Fruit fly (Drosophila melanogaster) whole organism, prepupa: ENCODE measurements around the gene Tpst.
A peak's percentile ranks its signal among the peaks of the same experiment; 100 is the strongest.

Source experiments
- Blimp-1 ChIP-seq: fragments of 200-800 bp; sonication (Bioruptor generic); optimal IDR thresholded peaks from 3 replicates; lab custom pipeline; 2017; ENCODE audit warnings: missing biosample characterization, missing genetic modification characterization, mild to moderate bottlenecking, moderate library complexity, missing genetic modification reagents
- CG10669 ChIP-seq: fragments of 200-800 bp; sonication (Bioruptor generic); optimal IDR thresholded peaks from 3 replicates; lab custom pipeline; 2018; ENCODE audit warnings: missing biosample characterization, mild to moderate bottlenecking, missing genetic modification characterization, moderate library complexity
- CG11294 ChIP-seq: fragments of 200-800 bp; sonication (Bioruptor generic); IDR thresholded peaks from 2 replicates; pipeline ENCODE4 v1.3.6; 2022; ENCODE audit warnings: missing biosample characterization, missing genetic modification characterization
- CG11762 ChIP-seq: fragments of 200-800 bp; sonication (Bioruptor generic); optimal IDR thresholded peaks from 3 replicates; lab custom pipeline; 2016; ENCODE audit warnings: missing biosample characterization, missing genetic modification characterization; ENCODE audit not compliant: insufficient read depth
- CG15336 ChIP-seq: fragments of 200-800 bp; sonication (Bioruptor generic); IDR thresholded peaks from 2 replicates; pipeline ENCODE4 v1.3.6; 2022; ENCODE audit warnings: missing biosample characterization, missing genetic modification characterization
- CG1621 ChIP-seq: fragments of 200-800 bp; sonication (Bioruptor generic); optimal IDR thresholded peaks from 3 replicates; lab custom pipeline; 2018; ENCODE audit warnings: missing biosample characterization, mild to moderate bottlenecking, missing genetic modification characterization
- CG3032 ChIP-seq: fragments of 200-800 bp; optimal IDR thresholded peaks from 2 replicates; lab custom pipeline; 2019; ENCODE audit warnings: missing biosample characterization, mild to moderate bottlenecking, missing genetic modification characterization, moderate library complexity
- CG3919 ChIP-seq: fragments of 200-800 bp; sonication (Bioruptor generic); optimal IDR thresholded peaks from 3 replicates; lab custom pipeline; 2016; ENCODE audit warnings: missing biosample characterization, missing genetic modification characterization
- CG4318 ChIP-seq: fragments of 200-800 bp; sonication (Bioruptor generic); optimal IDR thresholded peaks from 3 replicates; lab custom pipeline; 2017; ENCODE audit warnings: missing biosample characterization, mild to moderate bottlenecking, missing genetic modification characterization
- CG6276 ChIP-seq: fragments of 200-800 bp; sonication (Bioruptor generic); optimal IDR thresholded peaks from 2 replicates; lab custom pipeline; 2017; ENCODE audit warnings: missing biosample characterization, mild to moderate bottlenecking, missing genetic modification characterization
- CG6792 ChIP-seq: fragments of 200-800 bp; sonication (Bioruptor generic); optimal IDR thresholded peaks from 3 replicates; lab custom pipeline; 2016; ENCODE audit warnings: missing biosample characterization, missing genetic modification characterization
- CG6808 ChIP-seq: fragments of 200-800 bp; sonication (Bioruptor generic); optimal IDR thresholded peaks from 3 replicates; lab custom pipeline; 2017; ENCODE audit warnings: missing biosample characterization, missing genetic modification characterization, mild to moderate bottlenecking, moderate library complexity, missing genetic modification reagents
- CG6854 ChIP-seq: fragments of 200-800 bp; sonication (Bioruptor generic); optimal IDR thresholded peaks from 2 replicates; lab custom pipeline; 2017; ENCODE audit warnings: missing biosample characterization, mild to moderate bottlenecking, missing genetic modification characterization
- CG7368 ChIP-seq: fragments of 200-800 bp; sonication (Bioruptor generic); optimal IDR thresholded peaks from 3 replicates; lab custom pipeline; 2016; ENCODE audit warnings: missing biosample characterization, missing genetic modification characterization
- CG8119 ChIP-seq: fragments of 200-800 bp; sonication (Bioruptor generic); IDR thresholded peaks from 3 replicates; pipeline ENCODE4 v1.3.6; 2022; ENCODE audit warnings: missing biosample characterization, missing genetic modification characterization
- CG8319 ChIP-seq: fragments of 200-800 bp; sonication (Bioruptor generic); optimal IDR thresholded peaks from 3 replicates; lab custom pipeline; 2016; ENCODE audit warnings: missing biosample characterization, missing genetic modification characterization
- CG8632 ChIP-seq: fragments of 200-800 bp; sonication (Bioruptor generic); optimal IDR thresholded peaks from 3 replicates; lab custom pipeline; 2016; ENCODE audit warnings: missing biosample characterization, missing genetic modification characterization
- Eip75B ChIP-seq: fragments of 200-800 bp; sonication (Bioruptor generic); optimal IDR thresholded peaks from 3 replicates; lab custom pipeline; 2016; ENCODE audit warnings: missing biosample characterization, missing genetic modification characterization
- Eip78C ChIP-seq: fragments of 200-800 bp; sonication (Bioruptor generic); peaks from one replicate; lab custom pipeline; 2016; ENCODE audit warnings: missing biosample characterization, missing genetic modification characterization
- Eip93F ChIP-seq: fragments of 200-800 bp; sonication (Bioruptor generic); optimal IDR thresholded peaks from 2 replicates; lab custom pipeline; 2016; ENCODE audit warnings: missing biosample characterization, mild to moderate bottlenecking, missing genetic modification characterization
- Ets96B ChIP-seq: fragments of 200-800 bp; optimal IDR thresholded peaks from 2 replicates; lab custom pipeline; 2019; ENCODE audit warnings: missing biosample characterization, mild to moderate bottlenecking, missing genetic modification characterization, moderate library complexity
- Gug ChIP-seq: fragments of 200-800 bp; sonication (Bioruptor generic); IDR thresholded peaks from 2 replicates; pipeline ENCODE4 v1.3.6; 2022; ENCODE audit warnings: missing biosample characterization, missing genetic modification characterization
- Hr38 ChIP-seq: sonication (Bioruptor generic); optimal IDR thresholded peaks from 2 replicates; lab custom pipeline; 2016; ENCODE audit warnings: missing biosample characterization, missing genetic modification characterization
- Hr39 ChIP-seq: fragments of 200-800 bp; sonication (Bioruptor generic); optimal IDR thresholded peaks from 2 replicates; lab custom pipeline; 2016; ENCODE audit warnings: missing biosample characterization, missing genetic modification characterization
- Lpt ChIP-seq: fragments of 200-800 bp; sonication (Bioruptor generic); optimal IDR thresholded peaks from 3 replicates; lab custom pipeline; 2016; ENCODE audit warnings: missing biosample characterization, missing genetic modification characterization
- Met ChIP-seq: fragments of 200-800 bp; sonication (Bioruptor generic); optimal IDR thresholded peaks from 3 replicates; lab custom pipeline; 2016; ENCODE audit warnings: missing biosample characterization, missing genetic modification characterization
- Smox ChIP-seq: fragments of 200-800 bp; sonication (Bioruptor generic); optimal IDR thresholded peaks from 3 replicates; lab custom pipeline; 2016; ENCODE audit warnings: missing biosample characterization, missing genetic modification characterization
- Sox102F ChIP-seq: fragments of 200-800 bp; sonication (Bioruptor generic); optimal IDR thresholded peaks from 2 replicates; lab custom pipeline; 2016; ENCODE audit warnings: missing biosample characterization, mild to moderate bottlenecking, missing genetic modification characterization
- Sox14 ChIP-seq: fragments of 200-800 bp; sonication (Bioruptor generic); optimal IDR thresholded peaks from 3 replicates; lab custom pipeline; 2016; ENCODE audit warnings: missing biosample characterization, missing genetic modification characterization
- Sox15 ChIP-seq: fragments of 200-800 bp; sonication (Bioruptor generic); optimal IDR thresholded peaks from 3 replicates; lab custom pipeline; 2016; ENCODE audit warnings: missing biosample characterization, missing genetic modification characterization
- achi ChIP-seq: fragments of 200-800 bp; sonication (Bioruptor generic); optimal IDR thresholded peaks from 3 replicates; lab custom pipeline; 2016; ENCODE audit warnings: missing biosample characterization, missing genetic modification characterization
- acj6 ChIP-seq: fragments of 200-800 bp; sonication (Bioruptor generic); optimal IDR thresholded peaks from 3 replicates; lab custom pipeline; 2016; ENCODE audit warnings: missing biosample characterization, missing genetic modification characterization
- cyc ChIP-seq: fragments of 200-800 bp; sonication (Bioruptor generic); optimal IDR thresholded peaks from 3 replicates; lab custom pipeline; 2016; ENCODE audit warnings: missing biosample characterization, missing genetic modification characterization
- dac ChIP-seq: fragments of 200-800 bp; sonication (Bioruptor generic); optimal IDR thresholded peaks from 2 replicates; lab custom pipeline; 2017; ENCODE audit warnings: missing biosample characterization, mild to moderate bottlenecking, missing genetic modification characterization
- dsx ChIP-seq: fragments of 200-800 bp; optimal IDR thresholded peaks from 3 replicates; lab custom pipeline; 2019; ENCODE audit warnings: missing biosample characterization, mild to moderate bottlenecking, missing genetic modification characterization, moderate library complexity; ENCODE audit not compliant: poor library complexity, severe bottlenecking
- eg ChIP-seq: fragments of 200-800 bp; sonication (Bioruptor generic); IDR thresholded peaks from 3 replicates; pipeline ENCODE4 v1.3.6; 2022; ENCODE audit warnings: missing biosample characterization, missing genetic modification characterization
- esn ChIP-seq: fragments of 200-800 bp; sonication (Bioruptor generic); optimal IDR thresholded peaks from 2 replicates; lab custom pipeline; 2016; ENCODE audit warnings: missing biosample characterization, mild to moderate bottlenecking, missing genetic modification characterization, moderate library complexity
- fd59A ChIP-seq: fragments of 200-800 bp; sonication (Bioruptor generic); optimal IDR thresholded peaks from 2 replicates; lab custom pipeline; 2017; ENCODE audit warnings: missing biosample characterization, mild to moderate bottlenecking, missing genetic modification characterization, missing genetic modification reagents
- fkh ChIP-seq: fragments of 200-800 bp; sonication (Bioruptor generic); optimal IDR thresholded peaks from 3 replicates; lab custom pipeline; 2017; ENCODE audit warnings: missing biosample characterization, mild to moderate bottlenecking, missing genetic modification characterization, moderate library complexity
- lz ChIP-seq: fragments of 200-800 bp; sonication (Bioruptor generic); optimal IDR thresholded peaks from 3 replicates; lab custom pipeline; 2016; ENCODE audit warnings: missing biosample characterization, missing genetic modification characterization
- pdm3 ChIP-seq: fragments of 200-800 bp; sonication (Bioruptor generic); optimal IDR thresholded peaks from 3 replicates; lab custom pipeline; 2016; ENCODE audit warnings: missing biosample characterization, missing genetic modification characterization
- salr ChIP-seq, 2 experiments: fragments of 200-800 bp; sonication (Bioruptor generic); optimal IDR thresholded peaks; 3 replicates each; lab custom pipeline; 2016 to 2018; ENCODE audit warnings: missing biosample characterization in 2 of 2, missing genetic modification characterization in 2 of 2, mild to moderate bottlenecking in 1 of 2
- spab ChIP-seq: fragments of 200-800 bp; sonication (Bioruptor generic); optimal IDR thresholded peaks from 2 replicates; lab custom pipeline; 2017; ENCODE audit warnings: missing biosample characterization, mild to moderate bottlenecking, missing genetic modification characterization, missing genetic modification reagents
- ss ChIP-seq, 2 experiments: fragments of 200-800 bp; sonication (Bioruptor generic); optimal IDR thresholded peaks; 2 replicates in 1 of 2; 3 replicates in 1 of 2; lab custom pipeline; 2017 to 2018; ENCODE audit warnings: mild to moderate bottlenecking in 2 of 2, missing biosample characterization in 2 of 2, missing genetic modification characterization in 2 of 2, moderate library complexity in 1 of 2
- svp ChIP-seq: fragments of 200-800 bp; sonication (Bioruptor generic); peaks from one replicate; lab custom pipeline; 2016; ENCODE audit warnings: missing biosample characterization, missing genetic modification characterization
- topi ChIP-seq: fragments of 200-800 bp; sonication (Bioruptor generic); optimal IDR thresholded peaks from 3 replicates; lab custom pipeline; 2016; ENCODE audit warnings: missing biosample characterization, missing genetic modification characterization
- vri ChIP-seq: fragments of 200-800 bp; sonication (Bioruptor generic); optimal IDR thresholded peaks from 3 replicates; lab custom pipeline; 2016; ENCODE audit warnings: missing biosample characterization, mild to moderate bottlenecking, missing genetic modification characterization

Gene Tpst

dm6 chrX:13565490-13566156, 2.0 kb downstream of the Tpst start (continued):
- TF ChIP-seq esn (GFP tag; lab: Kevin White, UChicago) (no peak), Ets96B (peak; percentile 20), fd59A (GFP tag; lab: Kevin White, UChicago) (peak; percentile 31), Met (no peak), Sox14 (peak; percentile 60), CG8319 (GFP tag; lab: Kevin White, UChicago) (no peak), CG4318 (peak; percentile 25), Blimp-1 (GFP tag; lab: Kevin White, UChicago) (no peak), Gug (GFP tag; lab: Robert Waterston, UW) (peak; percentile 39; the same call in 1 of the 2 replicates), Sox15 (GFP tag; lab: Kevin White, UChicago) (no peak), CG6276 (GFP tag; lab: Kevin White, UChicago) (peak; percentile 5), lz (GFP tag; lab: Kevin White, UChicago) (no peak), CG11294 (GFP tag; lab: Robert Waterston, UW) (no peak; the same call in 1 of the 2 replicates), CG6808 (GFP tag; lab: Kevin White, UChicago) (no peak), salr (GFP tag; optimal IDR thresholded peaks at IDR 0.05; lab: Kevin White, UChicago) (peak in 1 of 2 experiments; percentile 15), acj6 (peak; percentile 26), svp (GFP tag; lab: Kevin White, UChicago) (no peak), Smox (GFP tag; lab: Kevin White, UChicago) (no peak), CG3919 (GFP tag; lab: Kevin White, UChicago) (no peak), CG8119 (GFP tag; lab: Robert Waterston, UW) (peak; percentile 71), CG10669 (GFP tag; lab: Kevin White, UChicago) (no peak), achi (GFP tag; lab: Kevin White, UChicago) (peak; percentile 33)

dm6 chrX:13568127-13568526, 4.5 kb downstream of the Tpst start:
- no peak for TF ChIP-seq CG1621 (tag; lab: Kevin White, UChicago)
- TF ChIP-seq topi: peak; percentile 74
- TF ChIP-seq CG6792 (GFP tag; lab: Kevin White, UChicago): peak; percentile 38
- peak; percentile 64 for TF ChIP-seq acj6
- peak; percentile 14 for TF ChIP-seq CG8319 (GFP tag; lab: Kevin White, UChicago)
- TF ChIP-seq Eip75B: peak; percentile 52
- peak; percentile 67 for TF ChIP-seq lz (GFP tag; lab: Kevin White, UChicago)
- no peak for TF ChIP-seq Eip93F (GFP tag; lab: Kevin White, UChicago)
- no peak for TF ChIP-seq CG3032 (tag; lab: Kevin White, UChicago)
- peak; percentile 92 for TF ChIP-seq Eip78C (GFP tag; lab: Kevin White, UChicago)
- TF ChIP-seq Sox102F (GFP tag; lab: Kevin White, UChicago): peak; percentile 72
- no peak for TF ChIP-seq Lpt
- no peak for TF ChIP-seq dsx (GFP tag; lab: Kevin White, UChicago)
- peak; percentile 56 for TF ChIP-seq CG7368 (GFP tag; lab: Kevin White, UChicago)
- peak; percentile 45; the same call in 1 of the 2 replicates for TF ChIP-seq CG15336 (GFP tag; lab: Robert Waterston, UW)
- TF ChIP-seq spab: no peak
- peak; percentile 31 for TF ChIP-seq Sox14
- peak in 1 of 2 experiments; percentile 12 for TF ChIP-seq ss (GFP tag; optimal IDR thresholded peaks at IDR 0.05; lab: Kevin White, UChicago)
- TF ChIP-seq Sox15 (GFP tag; lab: Kevin White, UChicago): peak; percentile 22
- TF ChIP-seq fd59A (GFP tag; lab: Kevin White, UChicago): no peak
- TF ChIP-seq Hr39 (GFP tag; lab: Kevin White, UChicago): peak; percentile 57
- peak; percentile 69 for TF ChIP-seq esn (GFP tag; lab: Kevin White, UChicago)
- peak; percentile 5 for TF ChIP-seq vri (GFP tag; lab: Kevin White, UChicago)
- peak; percentile 49 for TF ChIP-seq CG8632
- TF ChIP-seq cyc (GFP tag; lab: Kevin White, UChicago): peak; percentile 59
- TF ChIP-seq CG3919 (GFP tag; lab: Kevin White, UChicago): peak; percentile 55
- TF ChIP-seq CG11762 (GFP tag; lab: Kevin White, UChicago): no peak
- TF ChIP-seq dac: no peak
- TF ChIP-seq pdm3 (GFP tag; lab: Kevin White, UChicago): peak; percentile 36
- TF ChIP-seq Smox (GFP tag; lab: Kevin White, UChicago): peak; percentile 52
- TF ChIP-seq fkh (GFP tag; lab: Kevin White, UChicago): no peak
- TF ChIP-seq Met: peak; percentile 75
- no peak for TF ChIP-seq Blimp-1 (GFP tag; lab: Kevin White, UChicago)
- TF ChIP-seq CG11294 (GFP tag; lab: Robert Waterston, UW): 0 out of 2 replicates have a peak, but pooled peaks have one; percentile 18
- TF ChIP-seq CG6854: no peak
- TF ChIP-seq eg (GFP tag; lab: Robert Waterston, UW): peak; percentile 21; the same call in 1 of the 3 replicates
- TF ChIP-seq Hr38 (GFP tag; lab: Kevin White, UChicago): no peak
